Fruit fly (Drosophila melanogaster): ENCODE results near the gene CG4161.

dm6 chr2L:15425530-15426308, 7.4 kb upstream of the CG4161 start, which contains the start of gene wor:
- TF ChIP-seq psq (optimal IDR thresholded peaks at IDR 0.05) (no peak), EcR (GFP tag; optimal IDR thresholded peaks at IDR 0.05) (peak in 1 of 2 experiments; percentile 51)

Measured in whole organism.